Fruit fly (Drosophila melanogaster): ENCODE data around the gene CG4617.
A peak's percentile ranks its signal among the peaks of the same experiment; 100 is the strongest.

Gene CG4617

DNA sequence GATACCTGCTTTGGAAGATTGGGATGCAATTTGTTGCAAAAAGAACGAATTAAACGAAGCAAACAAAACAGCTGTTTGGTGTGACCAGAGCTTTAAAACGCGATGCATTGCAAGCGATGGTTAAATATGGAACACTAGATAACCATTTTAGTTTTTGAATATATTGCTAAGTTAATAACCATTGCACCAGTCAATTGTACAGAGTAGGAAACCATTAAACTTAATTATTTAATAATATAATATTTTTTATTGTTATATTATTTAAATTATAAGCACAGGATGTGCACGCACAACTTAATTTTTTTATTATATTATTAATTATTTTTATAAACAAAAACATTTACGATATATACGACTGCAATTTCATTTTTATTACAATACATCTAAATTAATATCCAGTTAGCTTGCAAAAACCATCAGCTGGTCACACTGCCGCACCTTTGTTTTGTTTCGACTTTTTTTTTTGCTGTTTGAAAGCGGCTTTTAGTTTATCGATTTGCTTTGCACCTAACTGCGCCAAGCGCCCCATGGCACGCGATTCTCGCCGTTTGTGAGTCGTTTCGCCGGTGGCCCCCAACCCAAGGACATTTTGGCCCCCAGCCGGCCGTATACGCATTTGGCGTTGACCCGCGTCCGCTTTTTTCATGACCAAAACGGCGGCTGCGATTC lies at the start of gene CG4617, which contains the start of gene CG8300 (continued):
- TF ChIP-seq pros (GFP tag; optimal IDR thresholded peaks at IDR 0.05) (no peak), CG9932 (GFP tag; IDR thresholded peaks at IDR 0.05) (peak; percentile 40; the same call in 1 of the 2 replicates), CG18262 (tag; optimal IDR thresholded peaks at IDR 0.05) (peak; percentile 37), CG4424 (GFP tag; optimal IDR thresholded peaks at IDR 0.05) (no peak), CG14710 (tag; optimal IDR thresholded peaks at IDR 0.05) (peak; percentile 64), ind (GFP tag; optimal IDR thresholded peaks at IDR 0.05) (peak; percentile 18), nom (GFP tag; optimal IDR thresholded peaks at IDR 0.05) (peak; percentile 6), Dbx (GFP tag; IDR thresholded peaks at IDR 0.05) (no peak), CG10543 (GFP tag; optimal IDR thresholded peaks at IDR 0.05) (peak; percentile 52), CG6813 (GFP tag; optimal IDR thresholded peaks at IDR 0.05) (no peak), MESR4 (GFP tag; optimal IDR thresholded peaks at IDR 0.05) (no peak), slbo (GFP tag; IDR thresholded peaks at IDR 0.05) (peak; percentile 53; the same call in 1 of the 2 replicates), CG30020 (tag; optimal IDR thresholded peaks at IDR 0.05) (peak; percentile 6), gfzf (GFP tag; optimal IDR thresholded peaks at IDR 0.05) (peak; percentile 53), CG10209 (GFP tag; optimal IDR thresholded peaks at IDR 0.05) (peak; percentile 16), CG7372 (GFP tag; IDR thresholded peaks at IDR 0.05) (no peak), CG30431 (GFP tag; optimal IDR thresholded peaks at IDR 0.05) (no peak), tin (GFP tag; optimal IDR thresholded peaks at IDR 0.05) (peak; percentile 30), Opbp (GFP tag; IDR thresholded peaks at IDR 0.05; ENCODE audit: partially characterized antibody) (no peak), aop (GFP tag; IDR thresholded peaks at IDR 0.05) (no peak), sens (GFP tag) (peak; percentile 49), CG8290 (GFP tag; optimal IDR thresholded peaks at IDR 0.05) (peak; percentile 17), CG8290 (tag; optimal IDR thresholded peaks at IDR 0.05) (peak in 1 of 2 experiments; percentile 10), CG10462 (GFP tag; optimal IDR thresholded peaks at IDR 0.05) (no peak), CG32532 (GFP tag; IDR thresholded peaks at IDR 0.05) (peak; percentile 43; the same call in 1 of the 2 replicates), CG13424 (tag; optimal IDR thresholded peaks at IDR 0.05) (peak; percentile 37), Xrp1 (GFP tag; IDR thresholded peaks at IDR 0.05) (0 out of 2 replicates have a peak, but pooled peaks have one; percentile 37), trem (tag; optimal IDR thresholded peaks at IDR 0.05) (peak; percentile 15), chn (GFP tag; optimal IDR thresholded peaks at IDR 0.05) (no peak), CG31441 (GFP tag; IDR thresholded peaks at IDR 0.05) (peak; percentile 41), crp (GFP tag; optimal IDR thresholded peaks at IDR 0.05) (peak in 1 of 2 experiments; percentile 75), Hand (GFP tag; optimal IDR thresholded peaks at IDR 0.05) (no peak), Aef1 (GFP tag; IDR thresholded peaks at IDR 0.05) (0 out of 3 replicates have a peak, but pooled peaks have one; percentile 29), mam (GFP tag; optimal IDR thresholded peaks at IDR 0.05) (no peak), CG15269 (tag; optimal IDR thresholded peaks at IDR 0.05) (peak; percentile 20), Spps (tag; optimal IDR thresholded peaks at IDR 0.05) (no peak), CG10979 (tag; optimal IDR thresholded peaks at IDR 0.05) (no peak), stwl (tag; optimal IDR thresholded peaks at IDR 0.05) (peak; percentile 24), PHDP (tag; optimal IDR thresholded peaks at IDR 0.05) (peak; percentile 25), Dll (GFP tag; IDR thresholded peaks at IDR 0.05; ENCODE audit: partially characterized antibody) (0 out of 4 replicates have a peak, but pooled peaks have one; percentile 23), lmd (GFP tag; IDR thresholded peaks at IDR 0.05) (0 out of 2 replicates have a peak, but pooled peaks have one; percentile 17), dysf (GFP tag; IDR thresholded peaks at IDR 0.05) (no peak), CG11560 (tag; IDR thresholded peaks at IDR 0.05) (no peak), Nf-YB (GFP tag; optimal IDR thresholded peaks at IDR 0.05) (peak; percentile 11), Ssrp (tag; optimal IDR thresholded peaks at IDR 0.05) (peak; percentile 58), so (GFP tag; IDR thresholded peaks at IDR 0.05) (no peak), CG14014 (GFP tag; IDR thresholded peaks at IDR 0.05) (no peak), nmo (GFP tag; optimal IDR thresholded peaks at IDR 0.05) (peak; percentile 65), bsh (GFP tag; optimal IDR thresholded peaks at IDR 0.05) (peak in 1 of 2 experiments; percentile 31)

Measured in whole organism, embryonic.